Worm (Caenorhabditis elegans) whole organism, L3 larva: ENCODE measurements around the gene srw-122.

Experiments used
- ceh-82 ChIP-seq: fragments of 150-350 bp; optimal IDR thresholded peaks from 2 replicates; lab custom pipeline; 2014; ENCODE audit warnings: missing biosample characterization, missing genetic modification characterization
- elt-2 ChIP-seq: sonication (generic microtip); optimal IDR thresholded peaks from 2 replicates; lab custom pipeline; 2016; ENCODE audit warnings: missing genetic modification reagents, mild to moderate bottlenecking, missing genetic modification characterization, missing compliant biosample characterization
- lin-39 ChIP-seq: fragments of 150-350 bp; optimal IDR thresholded peaks from 2 replicates; lab custom pipeline; 2018; ENCODE audit warnings: missing biosample characterization, missing genetic modification reagents, missing genetic modification characterization
- mdl-1 ChIP-seq: fragments of 150-350 bp; optimal IDR thresholded peaks from 2 replicates; lab custom pipeline; 2014; ENCODE audit warnings: missing biosample characterization, missing genetic modification characterization
- nhr-12 ChIP-seq: fragments of 150-350 bp; optimal IDR thresholded peaks from 2 replicates; lab custom pipeline; 2014; ENCODE audit warnings: missing biosample characterization, missing genetic modification characterization
- nhr-237 ChIP-seq: fragments of 150-350 bp; optimal IDR thresholded peaks from 2 replicates; lab custom pipeline; 2014; ENCODE audit warnings: missing biosample characterization, missing genetic modification characterization
- unc-39 ChIP-seq: sonication (generic microtip); optimal IDR thresholded peaks from 4 replicates; lab custom pipeline; 2017; ENCODE audit warnings: missing biosample characterization, missing genetic modification characterization
- ztf-4 ChIP-seq: fragments of 150-350 bp; optimal IDR thresholded peaks from 2 replicates; lab custom pipeline; 2014; ENCODE audit warnings: missing biosample characterization, missing genetic modification characterization

- TF ChIP-seq mdl-1: no peak
- no peak for TF ChIP-seq nhr-12 (tag; lab: Kevin White, UChicago)
- TF ChIP-seq nhr-237: no peak
- no peak for TF ChIP-seq unc-39 (tag; lab: Kevin White, UChicago)
- no peak for TF ChIP-seq ceh-82 (tag; lab: Kevin White, UChicago)
- no peak for TF ChIP-seq ztf-4
- no peak for TF ChIP-seq lin-39
- no peak for TF ChIP-seq elt-2 (tag; lab: Kevin White, UChicago)
Measured at ce11 chrV:2962960-2963359, 11.0 kb upstream of the srw-122 start, which contains the start of gene srw-138.
